Worm (Caenorhabditis elegans) whole organism, young adult: ENCODE measurements around the gene hal-3.
A peak's percentile ranks its signal among the peaks of the same experiment; 100 is the strongest.

Experiments
- B0261.1 ChIP-seq: sonication (generic microtip); optimal IDR thresholded peaks from 2 replicates; lab custom pipeline; 2016; ENCODE audit warnings: mild to moderate bottlenecking, missing genetic modification characterization, moderate library complexity, missing compliant biosample characterization
- B0336.3 ChIP-seq: fragments of 200-800 bp; sonication (Bioruptor generic); IDR thresholded peaks from 2 replicates; pipeline ENCODE4 v1.3.6; 2022; ENCODE audit warnings: missing genetic modification characterization, missing compliant biosample characterization
- F10E7.11 ChIP-seq: sonication (generic microtip); optimal IDR thresholded peaks from 2 replicates; lab custom pipeline; 2017; ENCODE audit warnings: mild to moderate bottlenecking, missing genetic modification characterization, moderate library complexity, missing compliant biosample characterization
- F33H1.4 ChIP-seq: fragments of 200-800 bp; sonication (Bioruptor generic); IDR thresholded peaks from 2 replicates; pipeline ENCODE4 v1.3.6; 2022; ENCODE audit warnings: missing genetic modification reagents, missing genetic modification characterization, missing compliant biosample characterization
- F49E8.2 ChIP-seq: sonication (generic microtip); optimal IDR thresholded peaks from 3 replicates; lab custom pipeline; 2017; ENCODE audit warnings: missing genetic modification characterization, mild to moderate bottlenecking, missing compliant biosample characterization, antibody characterized with exemption, moderate library complexity; ENCODE audit not compliant: insufficient read depth
- F52B5.7 ChIP-seq: sonication (generic microtip); optimal IDR thresholded peaks from 2 replicates; lab custom pipeline; 2016; ENCODE audit warnings: mild to moderate bottlenecking, missing genetic modification characterization, missing compliant biosample characterization
- F55B11.4 ChIP-seq: sonication (generic microtip); optimal IDR thresholded peaks from 2 replicates; lab custom pipeline; 2016; ENCODE audit warnings: missing compliant biosample characterization, missing genetic modification characterization, borderline replicate concordance; ENCODE audit not compliant: insufficient read depth
- K11D2.4 ChIP-seq: fragments of 200-800 bp; sonication (Bioruptor generic); IDR thresholded peaks from 2 replicates; pipeline ENCODE4 v1.3.6; 2022; ENCODE audit warnings: missing genetic modification reagents, missing genetic modification characterization, missing compliant biosample characterization
- K12H6.12 ChIP-seq: fragments of 200-800 bp; sonication (Bioruptor generic); optimal IDR thresholded peaks from 2 replicates; lab custom pipeline; 2018; ENCODE audit warnings: mild to moderate bottlenecking, missing genetic modification characterization, missing compliant biosample characterization
- Y53G8AR.9 ChIP-seq: fragments of 200-800 bp; sonication (Bioruptor generic); conservative IDR thresholded peaks from 2 replicates; pipeline ENCODE4 v1.3.6; 2022; ENCODE audit warnings: missing genetic modification reagents, missing genetic modification characterization, missing compliant biosample characterization
- Y56A3A.18 ChIP-seq: fragments of 200-800 bp; sonication (Bioruptor generic); IDR thresholded peaks from 2 replicates; pipeline ENCODE4 v1.3.6; 2022; ENCODE audit warnings: missing genetic modification reagents, missing genetic modification characterization, missing compliant biosample characterization
- akir-1 ChIP-seq: fragments of 200-800 bp; sonication (Bioruptor generic); optimal IDR thresholded peaks from 2 replicates; lab custom pipeline; 2018; ENCODE audit warnings: mild to moderate bottlenecking, missing genetic modification characterization, moderate library complexity, missing compliant biosample characterization
- atf-7 ChIP-seq: sonication (generic microtip); optimal IDR thresholded peaks from 2 replicates; lab custom pipeline; 2017; ENCODE audit warnings: mild to moderate bottlenecking, missing genetic modification characterization, missing compliant biosample characterization
- attf-3 ChIP-seq: fragments of 200-800 bp; sonication (Bioruptor generic); conservative IDR thresholded peaks from 2 replicates; pipeline ENCODE4 v1.3.6; 2022; ENCODE audit warnings: missing genetic modification reagents, missing genetic modification characterization, missing compliant biosample characterization
- attf-5 ChIP-seq: fragments of 200-800 bp; sonication (Bioruptor generic); optimal IDR thresholded peaks from 2 replicates; lab custom pipeline; 2018; ENCODE audit warnings: mild to moderate bottlenecking, missing genetic modification characterization, missing compliant biosample characterization
- bed-2 ChIP-seq: fragments of 200-800 bp; sonication (Bioruptor generic); IDR thresholded peaks from 2 replicates; pipeline ENCODE4 v1.3.6; 2022; ENCODE audit warnings: missing genetic modification reagents, missing genetic modification characterization, missing compliant biosample characterization
- ceh-100 ChIP-seq: fragments of 200-800 bp; sonication (Bioruptor generic); IDR thresholded peaks from 2 replicates; pipeline ENCODE4 v1.3.6; 2022; ENCODE audit warnings: missing genetic modification reagents, missing genetic modification characterization, missing compliant biosample characterization
- ceh-27 ChIP-seq: fragments of 200-800 bp; sonication (Bioruptor generic); optimal IDR thresholded peaks from 2 replicates; lab custom pipeline; 2018; ENCODE audit warnings: mild to moderate bottlenecking, missing genetic modification characterization, moderate library complexity, missing compliant biosample characterization
- chd-7 ChIP-seq: sonication (generic microtip); optimal IDR thresholded peaks from 2 replicates; lab custom pipeline; 2016; ENCODE audit warnings: mild to moderate bottlenecking, missing genetic modification characterization, moderate library complexity, missing compliant biosample characterization
- die-1 ChIP-seq: sonication (generic microtip); optimal IDR thresholded peaks from 2 replicates; lab custom pipeline; 2016; ENCODE audit warnings: missing genotype, mild to moderate bottlenecking, missing genetic modification characterization, missing compliant biosample characterization
- egl-18 ChIP-seq: fragments of 200-800 bp; sonication (Bioruptor generic); IDR thresholded peaks from 2 replicates; pipeline ENCODE4 v1.3.6; 2022; ENCODE audit warnings: missing genetic modification reagents, missing genetic modification characterization, missing compliant biosample characterization
- ekl-4 ChIP-seq: fragments of 200-800 bp; sonication (Bioruptor generic); IDR thresholded peaks from 2 replicates; pipeline ENCODE4 v1.3.6; 2022; ENCODE audit warnings: missing genetic modification reagents, missing genetic modification characterization, missing compliant biosample characterization
- hmg-1.2 ChIP-seq: fragments of 200-800 bp; sonication (Bioruptor generic); IDR thresholded peaks from 2 replicates; pipeline ENCODE4 v1.3.6; 2022; ENCODE audit warnings: missing genetic modification reagents, missing genetic modification characterization, missing compliant biosample characterization
- hrde-1 ChIP-seq: sonication (generic microtip); optimal IDR thresholded peaks from 2 replicates; lab custom pipeline; 2016; ENCODE audit warnings: missing genetic modification characterization, mild to moderate bottlenecking, missing compliant biosample characterization, moderate library complexity, missing genotype, missing genetic modification reagents, borderline replicate concordance
- hsf-1 ChIP-seq: fragments of 200-800 bp; sonication (Bioruptor generic); IDR thresholded peaks from 2 replicates; pipeline ENCODE4 v1.3.6; 2022; ENCODE audit warnings: missing genetic modification reagents, missing genetic modification characterization, missing compliant biosample characterization
- lag-1 ChIP-seq: fragments of 200-800 bp; sonication (Bioruptor generic); IDR thresholded peaks from 2 replicates; pipeline ENCODE4 v1.3.6; 2022; ENCODE audit warnings: missing genetic modification reagents, missing genetic modification characterization, missing compliant biosample characterization
- let-526 ChIP-seq: fragments of 200-800 bp; sonication (Bioruptor generic); IDR thresholded peaks from 2 replicates; pipeline ENCODE4 v1.3.6; 2022; ENCODE audit warnings: missing genetic modification reagents, missing genetic modification characterization, missing compliant biosample characterization
- lin-54 ChIP-seq: fragments of 200-800 bp; sonication (Bioruptor generic); optimal IDR thresholded peaks from 2 replicates; lab custom pipeline; 2018; ENCODE audit warnings: mild to moderate bottlenecking, missing genetic modification characterization, missing compliant biosample characterization
- lsl-1 ChIP-seq: fragments of 200-800 bp; sonication (Bioruptor generic); optimal IDR thresholded peaks from 2 replicates; lab custom pipeline; 2018; ENCODE audit warnings: mild to moderate bottlenecking, missing genetic modification characterization, moderate library complexity, missing compliant biosample characterization
- lsy-27 ChIP-seq: sonication (generic microtip); optimal IDR thresholded peaks from 2 replicates; lab custom pipeline; 2017; ENCODE audit warnings: missing genetic modification characterization, mild to moderate bottlenecking, missing compliant biosample characterization, antibody characterized with exemption, missing genotype, borderline replicate concordance; ENCODE audit not compliant: insufficient read depth
- madf-6 ChIP-seq: fragments of 200-800 bp; sonication (Bioruptor generic); IDR thresholded peaks from 2 replicates; pipeline ENCODE4 v1.3.6; 2022; ENCODE audit warnings: missing genetic modification reagents, missing genetic modification characterization, missing compliant biosample characterization
- mcd-1 ChIP-seq: fragments of 200-800 bp; sonication (Bioruptor generic); IDR thresholded peaks from 2 replicates; pipeline ENCODE4 v1.3.6; 2022; ENCODE audit warnings: missing genetic modification reagents, missing genetic modification characterization, missing compliant biosample characterization
- nfya-1 ChIP-seq: sonication (generic microtip); optimal IDR thresholded peaks from 2 replicates; lab custom pipeline; 2017; ENCODE audit warnings: antibody characterized with exemption, missing compliant biosample characterization, missing genetic modification characterization, borderline replicate concordance; ENCODE audit not compliant: insufficient read depth
- nfya-2 ChIP-seq: fragments of 200-800 bp; sonication (Bioruptor generic); IDR thresholded peaks from 2 replicates; pipeline ENCODE4 v1.3.6; 2022; ENCODE audit warnings: missing genetic modification reagents, missing genetic modification characterization, missing compliant biosample characterization
- nhr-120 ChIP-seq: fragments of 200-800 bp; sonication (Bioruptor generic); IDR thresholded peaks from 2 replicates; pipeline ENCODE4 v1.3.6; 2022; ENCODE audit warnings: missing genetic modification characterization, missing compliant biosample characterization
- nhr-80 ChIP-seq: sonication (generic microtip); optimal IDR thresholded peaks from 2 replicates; lab custom pipeline; 2016; ENCODE audit warnings: missing genetic modification characterization, missing compliant biosample characterization
- pha-4 ChIP-seq: fragments of 150-350 bp; sonication (generic microtip); optimal IDR thresholded peaks from 2 replicates; lab custom pipeline; 2014; ENCODE audit warnings: missing biosample characterization, missing genetic modification reagents, missing genetic modification characterization
- rcor-1 ChIP-seq: fragments of 200-800 bp; sonication (Bioruptor generic); IDR thresholded peaks from 2 replicates; pipeline ENCODE4 v1.3.6; 2022; ENCODE audit warnings: missing genetic modification reagents, missing genetic modification characterization, missing compliant biosample characterization
- repo-1 ChIP-seq: sonication (generic microtip); optimal IDR thresholded peaks from 2 replicates; lab custom pipeline; 2017; ENCODE audit warnings: mild to moderate bottlenecking, missing genetic modification characterization, missing compliant biosample characterization
- snpc-1.1 ChIP-seq: sonication (generic microtip); optimal IDR thresholded peaks from 2 replicates; lab custom pipeline; 2017; ENCODE audit warnings: missing genetic modification characterization, mild to moderate bottlenecking, missing compliant biosample characterization, antibody characterized with exemption, moderate library complexity, missing genotype, missing genetic modification reagents; ENCODE audit not compliant: insufficient read depth
- snpc-1.3 ChIP-seq: sonication (generic microtip); optimal IDR thresholded peaks from 2 replicates; lab custom pipeline; 2017; ENCODE audit warnings: missing genetic modification characterization, mild to moderate bottlenecking, missing compliant biosample characterization, antibody characterized with exemption, moderate library complexity, missing genotype, missing genetic modification reagents; ENCODE audit not compliant: insufficient read depth
- tbp1 ChIP-seq: fragments of 200-800 bp; sonication (Bioruptor generic); optimal IDR thresholded peaks from 2 replicates; lab custom pipeline; 2018; ENCODE audit warnings: mild to moderate bottlenecking, missing genetic modification characterization, missing compliant biosample characterization
- xnd-1 ChIP-seq: sonication (generic microtip); optimal IDR thresholded peaks from 2 replicates; lab custom pipeline; 2016; ENCODE audit warnings: missing genotype, missing genetic modification reagents, missing genetic modification characterization, missing compliant biosample characterization
- zim-3 ChIP-seq: sonication (generic microtip); optimal IDR thresholded peaks from 2 replicates; lab custom pipeline; 2017; ENCODE audit warnings: mild to moderate bottlenecking, missing genetic modification characterization, moderate library complexity, missing compliant biosample characterization
- ztf-3 ChIP-seq: fragments of 200-800 bp; sonication (Bioruptor generic); optimal IDR thresholded peaks from 2 replicates; lab custom pipeline; 2018; ENCODE audit warnings: mild to moderate bottlenecking, missing genetic modification characterization, missing compliant biosample characterization
- ztf-6 ChIP-seq: fragments of 200-800 bp; sonication (Bioruptor generic); IDR thresholded peaks from 2 replicates; pipeline ENCODE4 v1.3.6; 2022; ENCODE audit warnings: missing genetic modification reagents, missing genetic modification characterization, missing compliant biosample characterization

Gene hal-3

ce11 chrII:9566045-9566444 lies 50.9 kb downstream of the hal-3 start (continued):
- TF ChIP-seq B0261.1 (tag; lab: Kevin White, UChicago) (peak; percentile 93), attf-5 (GFP tag; lab: Kevin White, UChicago) (peak; percentile 61), lag-1 (GFP tag; lab: Robert Waterston, UW) (no peak), ceh-100 (GFP tag; lab: Robert Waterston, UW) (peak; percentile 68), snpc-1.1 (tag; lab: Kevin White, UChicago) (no peak), Y53G8AR.9 (peak; percentile 65; the same call in 1 of the 2 replicates), K11D2.4 (GFP tag; lab: Robert Waterston, UW) (0 out of 2 replicates have a peak, but pooled peaks have one; percentile 55), tbp1 (GFP tag; lab: Kevin White, UChicago) (peak; percentile 98), repo-1 (tag; lab: Kevin White, UChicago) (peak; percentile 5), atf-7 (tag; lab: Kevin White, UChicago) (peak; percentile 54), xnd-1 (tag; lab: Kevin White, UChicago) (no peak), lsy-27 (tag; lab: Kevin White, UChicago) (no peak), let-526 (GFP tag; lab: Robert Waterston, UW) (no peak; the same call in 1 of the 2 replicates), chd-7 (peak; percentile 80), ztf-3 (GFP tag; lab: Kevin White, UChicago) (no peak), rcor-1 (GFP tag; lab: Robert Waterston, UW) (peak; percentile 72), madf-6 (GFP tag; lab: Robert Waterston, UW) (peak; percentile 65), F33H1.4 (GFP tag; lab: Robert Waterston, UW) (peak; percentile 46; the same call in 1 of the 2 replicates), zim-3 (tag; lab: Kevin White, UChicago) (peak; percentile 87), nhr-120 (0 out of 2 replicates have a peak, but pooled peaks have one; percentile 81), lsl-1 (peak; percentile 53), hmg-1.2 (GFP tag; lab: Robert Waterston, UW) (peak; percentile 72), hrde-1 (peak; percentile 68), akir-1 (no peak), hsf-1 (GFP tag; lab: Robert Waterston, UW) (no peak), mcd-1 (GFP tag; lab: Robert Waterston, UW) (peak; percentile 63), nfya-2 (no peak), attf-3 (GFP tag; lab: Robert Waterston, UW) (peak; percentile 72), F10E7.11 (tag; lab: Kevin White, UChicago) (no peak), K12H6.12 (tag; lab: Kevin White, UChicago) (peak; percentile 52), snpc-1.3 (tag; lab: Kevin White, UChicago) (peak; percentile 55), ekl-4 (GFP tag; lab: Robert Waterston, UW) (0 out of 2 replicates have a peak, but pooled peaks have one; percentile 62), bed-2 (GFP tag; lab: Robert Waterston, UW) (no peak), egl-18 (GFP tag; lab: Robert Waterston, UW) (no peak), nhr-80 (peak; percentile 31), ceh-27 (GFP tag; lab: Kevin White, UChicago) (peak; percentile 79), ztf-6 (peak; percentile 16; the same call in 1 of the 2 replicates), F49E8.2 (tag; lab: Kevin White, UChicago) (peak; percentile 45), die-1 (tag; lab: Kevin White, UChicago) (peak; percentile 90), nfya-1 (tag; lab: Kevin White, UChicago) (no peak), pha-4 (tag; lab: Kevin White, UChicago) (no peak), F55B11.4 (tag; lab: Kevin White, UChicago) (no peak), lin-54 (GFP tag; lab: Kevin White, UChicago) (peak; percentile 48), F52B5.7 (tag; lab: Kevin White, UChicago) (peak; percentile 83), Y56A3A.18 (peak; percentile 77; the same call in 1 of the 2 replicates), B0336.3 (GFP tag; lab: Robert Waterston, UW) (peak; percentile 50; the same call in 1 of the 2 replicates)
